Worm (Caenorhabditis elegans): ENCODE measurements around the gene lad-2.

lad-2 gene

DNA sequence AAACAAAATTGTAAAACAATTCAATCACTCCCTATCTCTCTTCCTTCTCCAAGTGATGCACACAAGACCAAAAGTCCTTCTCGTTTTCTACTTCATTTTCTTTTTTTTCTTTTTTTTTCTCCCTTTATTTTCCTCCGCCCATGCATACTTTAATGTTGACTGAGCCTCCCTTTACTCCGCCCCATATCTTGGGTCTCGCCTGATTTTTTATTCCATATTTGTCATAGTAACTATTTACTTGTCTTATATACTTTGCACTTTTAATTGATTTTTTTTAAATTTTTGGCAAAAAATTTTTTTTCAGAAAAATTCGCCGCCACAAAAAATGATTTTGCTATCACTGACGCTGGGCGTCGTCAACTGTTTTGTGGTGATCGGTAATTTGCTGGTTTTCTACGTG is 18.5 kb downstream of the lad-2 start, which contains the start of gene ser-6:
ser-6 (plus strand) TSS at position 301 of the 400 bp plus-strand sequence.
- TF ChIP-seq nhr-237 (tag; optimal IDR thresholded peaks at IDR 0.05) = no peak

DNA sequence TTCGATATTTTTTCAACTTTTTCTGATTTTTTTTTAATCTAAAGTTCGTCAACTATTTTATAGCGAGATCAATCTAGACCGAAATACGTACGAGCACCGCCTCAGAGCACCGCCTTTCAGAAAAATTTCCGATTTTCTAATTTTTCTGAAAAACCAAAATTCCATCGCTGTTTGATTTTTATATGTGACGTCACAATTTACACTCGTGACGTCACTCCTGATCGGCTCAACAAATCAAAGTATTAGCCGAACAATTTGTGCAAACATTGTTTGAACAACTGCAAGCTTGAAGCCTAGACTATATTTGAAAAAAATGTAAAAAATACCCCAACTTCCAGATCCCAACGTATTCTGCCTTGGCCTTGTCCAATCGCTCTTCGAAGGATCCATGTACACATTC is 43.1 kb downstream of the lad-2 start:
- TF ChIP-seq F13H6.1 (tag; optimal IDR thresholded peaks at IDR 0.05) (no peak), nhr-10 (tag; optimal IDR thresholded peaks at IDR 0.05) (no peak), skn-1 (tag; optimal IDR thresholded peaks at IDR 0.05) (no peak), unc-39 (tag; optimal IDR thresholded peaks at IDR 0.05) (no peak), alr-1 (tag; optimal IDR thresholded peaks at IDR 0.05) (no peak), ceh-82 (tag; optimal IDR thresholded peaks at IDR 0.05) (no peak), aly-2 (tag; optimal IDR thresholded peaks at IDR 0.05) (no peak), elt-3 (tag; optimal IDR thresholded peaks at IDR 0.05) (no peak), mbf-1 (tag; optimal IDR thresholded peaks at IDR 0.05) (no peak), nhr-129 (tag; optimal IDR thresholded peaks at IDR 0.05) (no peak), ZK546.5 (tag; optimal IDR thresholded peaks at IDR 0.05) (no peak), lin-11 (tag; optimal IDR thresholded peaks at IDR 0.05) (no peak), ztf-1 (GFP tag; conservative IDR thresholded peaks at IDR 0.05) (no peak)

DNA sequence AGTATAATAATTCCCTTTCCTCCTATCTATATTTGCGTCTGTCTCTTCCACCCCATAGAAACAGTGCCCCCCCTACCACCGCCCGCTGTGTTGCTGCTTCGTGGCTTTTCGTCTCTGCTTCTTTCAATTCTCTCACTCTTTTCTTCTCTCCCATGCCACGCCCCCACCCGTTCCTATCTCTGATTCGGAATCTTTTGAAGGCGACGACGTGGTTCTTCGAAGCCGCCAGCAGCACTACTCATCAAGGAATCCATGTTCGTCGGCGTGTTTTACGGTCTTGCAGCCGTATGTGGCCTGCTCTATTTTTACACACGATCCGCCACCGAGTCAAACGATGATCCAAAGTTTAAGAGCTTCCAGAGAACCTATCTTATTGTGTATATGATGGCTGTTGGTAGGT is 47.1 kb downstream of the lad-2 start, which contains the start of gene samt-1:
samt-1 (plus strand) TSS at position 176 of the 400 bp plus-strand sequence.
- no peak for TF ChIP-seq unc-62 (GFP tag; optimal IDR thresholded peaks at IDR 0.05)
- TF ChIP-seq unc-39 (tag; optimal IDR thresholded peaks at IDR 0.05) = no peak
- no peak for TF ChIP-seq nhr-12 (tag; optimal IDR thresholded peaks at IDR 0.05)
- TF ChIP-seq crh-2 (tag; optimal IDR thresholded peaks at IDR 0.05) = no peak
- TF ChIP-seq nhr-23 (tag; optimal IDR thresholded peaks at IDR 0.05) = no peak
- no peak for TF ChIP-seq snpc-4 (tag; optimal IDR thresholded peaks at IDR 0.05)
- no peak for TF ChIP-seq C34F6.9 (tag; optimal IDR thresholded peaks at IDR 0.05)
- TF ChIP-seq F13H6.1 (tag; optimal IDR thresholded peaks at IDR 0.05) = no peak
- TF ChIP-seq sem-4 (tag; optimal IDR thresholded peaks at IDR 0.05) = no peak
- no peak for TF ChIP-seq fos-1 (tag; optimal IDR thresholded peaks at IDR 0.05)
- TF ChIP-seq nhr-11 (tag; optimal IDR thresholded peaks at IDR 0.05) = no peak
- TF ChIP-seq nhr-25 (tag; optimal IDR thresholded peaks at IDR 0.05) = no peak
- no peak for TF ChIP-seq nhr-129 (tag; optimal IDR thresholded peaks at IDR 0.05)
- no peak for TF ChIP-seq aly-2 (tag; optimal IDR thresholded peaks at IDR 0.05)

DNA sequence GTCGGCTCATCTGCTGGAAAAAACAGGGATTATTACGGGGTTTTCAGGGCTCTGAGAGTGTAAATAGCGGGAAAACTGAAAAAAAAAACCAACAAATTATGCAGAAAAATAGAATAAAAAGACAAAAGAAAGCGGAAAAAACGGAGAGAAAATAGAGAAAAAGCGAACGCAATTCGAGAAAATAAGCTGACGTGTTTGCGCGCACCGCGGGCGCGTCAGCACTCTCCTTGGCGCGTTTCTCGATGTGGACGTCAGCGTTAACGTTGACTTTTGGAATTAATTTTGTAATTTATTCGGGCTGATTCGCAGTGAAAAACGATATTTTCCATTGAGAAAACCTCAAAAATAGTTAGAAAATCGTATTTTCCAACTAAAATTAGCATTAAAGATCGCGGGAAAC is 49.9 kb downstream of the lad-2 start, which contains the start of gene manf-1:
manf-1 (minus strand) TSS at position 13 of the 400 bp plus-strand sequence.
- TF ChIP-seq ceh-16 (tag; optimal IDR thresholded peaks at IDR 0.05) = peak; percentile 8
- peak; percentile 91 for TF ChIP-seq C34F6.9 (tag; optimal IDR thresholded peaks at IDR 0.05)
- peak; percentile 78 for TF ChIP-seq lin-13 (GFP tag; optimal IDR thresholded peaks at IDR 0.05)
- no peak for TF ChIP-seq mbf-1 (tag; optimal IDR thresholded peaks at IDR 0.05)
- TF ChIP-seq lsy-2 (tag; optimal IDR thresholded peaks at IDR 0.05) = peak; percentile 83 to 89
- peak; percentile 43 for TF ChIP-seq sma-9 (GFP tag; optimal IDR thresholded peaks at IDR 0.05)
- no peak for TF ChIP-seq sma-9 (tag; optimal IDR thresholded peaks at IDR 0.05)
- no peak for TF ChIP-seq elt-1 (tag; optimal IDR thresholded peaks at IDR 0.05)
- TF ChIP-seq skn-1 (tag; optimal IDR thresholded peaks at IDR 0.05) = peak; percentile 14
- TF ChIP-seq peb-1 (tag; optimal IDR thresholded peaks at IDR 0.05) = no peak
- TF ChIP-seq crh-2 (tag; optimal IDR thresholded peaks at IDR 0.05) = peak; percentile 76
- peak; percentile 72 for TF ChIP-seq lin-11 (tag; optimal IDR thresholded peaks at IDR 0.05)
- peak; percentile 8 for TF ChIP-seq ama-1 (optimal IDR thresholded peaks at IDR 0.05)
- no peak for TF ChIP-seq zag-1 (tag; optimal IDR thresholded peaks at IDR 0.05)
- TF ChIP-seq nhr-12 (tag; optimal IDR thresholded peaks at IDR 0.05) = no peak
- TF ChIP-seq unc-39 (tag; optimal IDR thresholded peaks at IDR 0.05) = no peak
- TF ChIP-seq nhr-21 (tag; optimal IDR thresholded peaks at IDR 0.05) = peak; percentile 50
- peak; percentile 83 for TF ChIP-seq unc-55 (GFP tag; optimal IDR thresholded peaks at IDR 0.05)
- peak; percentile 51 for TF ChIP-seq fos-1 (tag; optimal IDR thresholded peaks at IDR 0.05)
- peak; percentile 54 for TF ChIP-seq nhr-129 (tag; optimal IDR thresholded peaks at IDR 0.05)
- peak; percentile 83 for TF ChIP-seq gmeb-1 (tag; optimal IDR thresholded peaks at IDR 0.05)
- peak; percentile 7 for TF ChIP-seq R02D3.7 (tag; optimal IDR thresholded peaks at IDR 0.05)
- peak; percentile 33 for TF ChIP-seq sem-4 (tag; optimal IDR thresholded peaks at IDR 0.05)
- TF ChIP-seq F13H6.1 (tag; optimal IDR thresholded peaks at IDR 0.05) = peak; percentile 57
- TF ChIP-seq sma-3 (GFP tag; optimal IDR thresholded peaks at IDR 0.05) = peak; percentile 28
- TF ChIP-seq nhr-25 (tag; optimal IDR thresholded peaks at IDR 0.05) = peak; percentile 59
- peak; percentile 53 for TF ChIP-seq mab-5 (tag; optimal IDR thresholded peaks at IDR 0.05)

Measured in whole organism, L2 larva.